Worm (Caenorhabditis elegans) whole organism, midembryonic: ENCODE results near the gene str-79.

Experiments
- T22C8.4 ChIP-seq: fragments of 200-800 bp; sonication (Bioruptor generic); IDR thresholded peaks from 2 replicates; pipeline ENCODE4 v1.3.6; 2022; ENCODE audit warnings: missing genetic modification characterization, missing compliant biosample characterization
- cog-1 ChIP-seq: sonication (generic microtip); optimal IDR thresholded peaks from 2 replicates; lab custom pipeline; 2016; ENCODE audit warnings: missing genetic modification characterization, missing compliant biosample characterization
- flt-1 ChIP-seq: fragments of 200-800 bp; sonication (Bioruptor generic); IDR thresholded peaks from 2 replicates; pipeline ENCODE4 v1.3.6; 2022; ENCODE audit warnings: missing genetic modification characterization, missing compliant biosample characterization
- klf-2 ChIP-seq: fragments of 200-800 bp; sonication (Bioruptor generic); conservative IDR thresholded peaks from 2 replicates; pipeline ENCODE4 v1.3.6; 2022; ENCODE audit warnings: missing genetic modification reagents, missing genetic modification characterization, missing compliant biosample characterization
- ref-1 ChIP-seq: fragments of 200-800 bp; sonication (Bioruptor generic); conservative IDR thresholded peaks from 2 replicates; pipeline ENCODE4 v1.3.6; 2022; ENCODE audit warnings: missing genetic modification reagents, missing genetic modification characterization, missing compliant biosample characterization
- tab-1 ChIP-seq: fragments of 200-800 bp; sonication (Bioruptor generic); IDR thresholded peaks from 2 replicates; pipeline ENCODE4 v1.3.6; 2022; ENCODE audit warnings: missing genetic modification characterization, missing compliant biosample characterization
- ztf-23 ChIP-seq: fragments of 200-800 bp; sonication (Bioruptor generic); IDR thresholded peaks from 2 replicates; pipeline ENCODE4 v1.3.6; 2022; ENCODE audit warnings: missing genetic modification reagents, missing genetic modification characterization, missing compliant biosample characterization
- ztf-29 ChIP-seq: fragments of 200-800 bp; sonication (Bioruptor generic); IDR thresholded peaks from 2 replicates; pipeline ENCODE4 v1.3.6; 2022; ENCODE audit warnings: missing genetic modification reagents, missing genetic modification characterization, missing compliant biosample characterization

- TF ChIP-seq T22C8.4 (GFP tag; lab: Robert Waterston, UW) (no peak), flt-1 (GFP tag; lab: Robert Waterston, UW) (no peak), ref-1 (GFP tag; lab: Robert Waterston, UW) (no peak), tab-1 (no peak), ztf-29 (no peak), klf-2 (no peak), cog-1 (peak; percentile 10), ztf-23 (GFP tag; lab: Robert Waterston, UW) (no peak)
These were observed 8.6 kb upstream of the str-79 start for ce11 chrX:1960895-1961715.
